Worm (Caenorhabditis elegans): ENCODE data around the gene ttr-1.

The ttr-1 gene

DNA sequence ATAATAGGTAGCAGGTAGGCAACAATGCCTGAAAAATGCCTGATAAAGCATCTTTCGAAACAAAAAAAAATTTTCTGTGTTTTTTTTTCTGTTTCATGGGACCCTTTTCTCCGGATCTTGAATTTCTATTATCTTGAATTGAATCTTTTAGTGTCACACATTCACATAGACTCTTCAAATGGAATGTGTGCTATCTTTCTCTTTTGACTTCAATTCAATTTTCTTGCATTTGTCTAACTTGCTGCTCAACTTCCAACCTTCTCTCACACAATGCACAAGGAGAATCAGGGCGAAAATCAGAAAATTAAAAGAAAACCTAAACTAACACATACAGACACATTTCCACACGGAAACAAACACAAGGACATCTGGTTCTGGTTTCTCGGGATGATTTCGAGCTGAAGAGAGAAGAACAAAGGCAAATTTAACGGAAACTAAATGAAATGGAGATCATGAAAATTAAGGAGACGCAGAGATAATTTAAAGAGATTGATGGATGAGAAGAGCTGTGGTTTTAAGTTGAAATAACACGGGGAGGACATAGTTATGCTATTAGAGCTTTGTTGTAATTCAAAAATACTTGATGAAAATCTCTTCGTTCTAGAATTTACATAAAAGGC lies 43.4 kb downstream of the ttr-1 start:
- no peak for TF ChIP-seq unc-62 (GFP tag; optimal IDR thresholded peaks at IDR 0.05)

DNA sequence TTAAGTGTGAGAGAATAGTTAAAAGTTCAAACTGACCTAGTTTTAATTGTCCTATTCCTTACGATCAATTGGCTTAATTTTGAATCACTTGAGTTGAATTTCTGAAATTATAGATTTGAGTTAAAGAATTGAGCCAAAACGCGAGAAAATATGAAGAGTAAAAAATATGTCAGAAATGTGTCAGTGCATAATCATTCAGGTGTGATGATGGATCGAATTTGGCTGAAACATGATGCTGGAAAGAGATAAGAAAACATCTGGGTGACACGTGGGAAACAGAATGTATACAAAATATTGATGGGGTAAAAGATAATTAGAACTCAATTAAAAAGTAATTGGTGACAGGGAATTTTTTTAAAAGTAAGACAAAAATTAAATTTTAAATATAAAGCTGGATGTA lies 44.9 kb downstream of the ttr-1 start, which contains the start of gene R10E12.2:
Gene R10E12.2 (minus strand): TSS at position 101 of the 400 bp plus-strand sequence.
- no peak for TF ChIP-seq unc-62 (GFP tag; optimal IDR thresholded peaks at IDR 0.05)
